Fruit fly (Drosophila melanogaster): ENCODE data around the gene CG34263.
A peak's percentile ranks its signal among the peaks of the same experiment; 100 is the strongest.

Gene CG34263

DNA sequence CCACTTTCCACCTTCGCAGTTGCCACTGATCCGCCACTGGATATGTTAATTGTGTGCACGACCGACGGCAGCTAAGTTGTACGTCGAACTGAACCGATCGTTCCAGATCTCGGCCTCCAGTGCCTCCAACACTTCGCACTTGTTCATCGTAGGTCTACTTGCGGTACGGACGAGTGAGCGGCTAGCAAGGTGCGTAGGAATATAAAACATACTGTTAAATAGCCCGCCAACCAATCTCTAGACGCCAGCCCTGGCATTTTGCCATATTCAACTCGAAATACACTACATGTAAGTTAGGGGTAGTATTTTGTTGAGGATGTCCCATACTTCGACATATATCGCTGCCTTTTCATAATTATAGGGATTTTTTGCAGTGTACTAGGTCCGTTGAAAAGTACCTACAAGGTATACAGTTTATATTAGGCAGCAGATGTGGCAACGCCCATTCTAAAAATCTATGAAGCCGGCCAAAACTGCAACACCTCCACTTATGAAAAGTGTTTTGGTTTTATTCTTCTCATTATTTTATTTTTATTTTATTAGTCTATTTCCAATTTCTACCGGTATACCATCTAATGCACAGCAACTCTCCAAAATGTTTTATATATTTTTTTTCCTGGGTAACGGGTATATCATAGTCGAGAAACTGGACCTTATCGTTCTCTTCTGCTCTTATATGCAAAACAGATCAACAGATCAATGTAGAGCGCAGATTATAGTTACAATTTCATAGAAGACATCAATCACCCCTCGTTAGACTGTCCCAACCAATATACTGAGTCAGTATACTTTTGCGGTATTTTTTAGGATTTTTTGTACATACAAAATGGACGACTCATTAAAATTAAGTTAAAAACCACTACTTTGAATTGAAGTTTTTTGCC, 42.4 kb downstream of the CG34263 start, which contains the start of the genes pyx and CG33229 (continued):
- TF ChIP-seq sim (GFP tag; IDR thresholded peaks at IDR 0.05), result peak; percentile 44; the same call in 1 of the 2 replicates
- no peak for TF ChIP-seq ato (GFP tag; IDR thresholded peaks at IDR 0.05; ENCODE audit: partially characterized antibody)
- no peak for TF ChIP-seq MESR4 (GFP tag; optimal IDR thresholded peaks at IDR 0.05)
- TF ChIP-seq HLH54F (GFP tag; optimal IDR thresholded peaks at IDR 0.05), result peak; percentile 94
- peak; percentile 56 for TF ChIP-seq Rx (GFP tag; IDR thresholded peaks at IDR 0.05)
- peak; percentile 73 for TF ChIP-seq danr (GFP tag; IDR thresholded peaks at IDR 0.05)
- peak; percentile 47 for TF ChIP-seq CG10462 (GFP tag; optimal IDR thresholded peaks at IDR 0.05)
- peak; percentile 91 for TF ChIP-seq Dp (GFP tag; optimal IDR thresholded peaks at IDR 0.05)
- peak; percentile 14 for TF ChIP-seq CrebB (tag; optimal IDR thresholded peaks at IDR 0.05)
- TF ChIP-seq Scr (GFP tag; IDR thresholded peaks at IDR 0.05; ENCODE audit: partially characterized antibody), result peak; percentile 19; the same call in 1 of the 2 replicates
- TF ChIP-seq ems (GFP tag; optimal IDR thresholded peaks at IDR 0.05), result peak; percentile 77
- TF ChIP-seq CG1832 (GFP tag; optimal IDR thresholded peaks at IDR 0.05), result no peak
- TF ChIP-seq Doc2 (GFP tag; IDR thresholded peaks at IDR 0.05), result 0 out of 2 replicates have a peak, but pooled peaks have one; percentile 45
- peak; percentile 38; the same call in 1 of the 2 replicates for TF ChIP-seq dimm (GFP tag; IDR thresholded peaks at IDR 0.05)
- TF ChIP-seq D19A (tag; optimal IDR thresholded peaks at IDR 0.05), result peak; percentile 76
- peak; percentile 70 for TF ChIP-seq aop (GFP tag; IDR thresholded peaks at IDR 0.05)
- TF ChIP-seq CG3726 (GFP tag; IDR thresholded peaks at IDR 0.05), result 0 out of 3 replicates have a peak, but pooled peaks have one; percentile 56
- peak; percentile 32 for TF ChIP-seq dm (GFP tag; optimal IDR thresholded peaks at IDR 0.05)
- TF ChIP-seq CG7987 (GFP tag; optimal IDR thresholded peaks at IDR 0.05), result peak; percentile 18
- peak; percentile 88 for TF ChIP-seq NfI (GFP tag; optimal IDR thresholded peaks at IDR 0.05)
- peak; percentile 85 for TF ChIP-seq vfl (GFP tag; optimal IDR thresholded peaks at IDR 0.05)
- TF ChIP-seq tx (GFP tag; optimal IDR thresholded peaks at IDR 0.05), result peak; percentile 82
- TF ChIP-seq CG2678 (tag; optimal IDR thresholded peaks at IDR 0.05), result peak; percentile 92
- TF ChIP-seq emc (GFP tag; optimal IDR thresholded peaks at IDR 0.05), result peak; percentile 57
- TF ChIP-seq Mrtf (GFP tag; IDR thresholded peaks at IDR 0.05), result peak; percentile 85
- TF ChIP-seq CG6765 (GFP tag; optimal IDR thresholded peaks at IDR 0.05), result peak; percentile 79
- no peak for TF ChIP-seq NC2α (GFP tag; optimal IDR thresholded peaks at IDR 0.05)
- peak; percentile 86 for TF ChIP-seq bcd (GFP tag; optimal IDR thresholded peaks at IDR 0.05)
- TF ChIP-seq ro (GFP tag; IDR thresholded peaks at IDR 0.05), result peak; percentile 44; the same call in 1 of the 2 replicates
- TF ChIP-seq CG12659 (GFP tag; optimal IDR thresholded peaks at IDR 0.05), result peak; percentile 89
- TF ChIP-seq sima (GFP tag; optimal IDR thresholded peaks at IDR 0.05), result peak; percentile 41
- TF ChIP-seq CG17829 (tag; optimal IDR thresholded peaks at IDR 0.05), result peak; percentile 71
- TF ChIP-seq tup (GFP tag; optimal IDR thresholded peaks at IDR 0.05), result peak; percentile 65
- peak; percentile 85 for TF ChIP-seq CG1233 (GFP tag; optimal IDR thresholded peaks at IDR 0.05)
- TF ChIP-seq CG16863 (GFP tag; optimal IDR thresholded peaks at IDR 0.05), result peak; percentile 70
- TF ChIP-seq Max (GFP tag; optimal IDR thresholded peaks at IDR 0.05), result peak; percentile 82
- peak; percentile 16 for TF ChIP-seq CG3163 (GFP tag; optimal IDR thresholded peaks at IDR 0.05)
- peak; percentile 76 for TF ChIP-seq CG7556 (GFP tag; optimal IDR thresholded peaks at IDR 0.05)
- no peak for TF ChIP-seq CG7745 (tag; optimal IDR thresholded peaks at IDR 0.05)
- TF ChIP-seq ham (GFP tag; IDR thresholded peaks at IDR 0.05), result peak; percentile 18; the same call in 1 of the 2 replicates
- peak; percentile 72 for TF ChIP-seq CG11085 (GFP tag; IDR thresholded peaks at IDR 0.05)
- TF ChIP-seq crc (GFP tag; optimal IDR thresholded peaks at IDR 0.05), result peak; percentile 60
- TF ChIP-seq CG18619 (GFP tag; optimal IDR thresholded peaks at IDR 0.05), result peak; percentile 87
- peak; percentile 77; the same call in 1 of the 2 replicates for TF ChIP-seq esg (GFP tag; conservative IDR thresholded peaks at IDR 0.05)
- no peak; the same call in 1 of the 2 replicates for TF ChIP-seq tna (GFP tag; IDR thresholded peaks at IDR 0.05; ENCODE audit: partially characterized antibody)
- TF ChIP-seq Myb (GFP tag; optimal IDR thresholded peaks at IDR 0.05), result peak; percentile 59
- TF ChIP-seq pzg (GFP tag; optimal IDR thresholded peaks at IDR 0.05), result peak; percentile 57
- TF ChIP-seq CG11093 (GFP tag; IDR thresholded peaks at IDR 0.05), result peak; percentile 75

All from whole organism, embryonic.